Worm (Caenorhabditis elegans): ENCODE data around the gene hrpl-1.

The hrpl-1 gene

DNA sequence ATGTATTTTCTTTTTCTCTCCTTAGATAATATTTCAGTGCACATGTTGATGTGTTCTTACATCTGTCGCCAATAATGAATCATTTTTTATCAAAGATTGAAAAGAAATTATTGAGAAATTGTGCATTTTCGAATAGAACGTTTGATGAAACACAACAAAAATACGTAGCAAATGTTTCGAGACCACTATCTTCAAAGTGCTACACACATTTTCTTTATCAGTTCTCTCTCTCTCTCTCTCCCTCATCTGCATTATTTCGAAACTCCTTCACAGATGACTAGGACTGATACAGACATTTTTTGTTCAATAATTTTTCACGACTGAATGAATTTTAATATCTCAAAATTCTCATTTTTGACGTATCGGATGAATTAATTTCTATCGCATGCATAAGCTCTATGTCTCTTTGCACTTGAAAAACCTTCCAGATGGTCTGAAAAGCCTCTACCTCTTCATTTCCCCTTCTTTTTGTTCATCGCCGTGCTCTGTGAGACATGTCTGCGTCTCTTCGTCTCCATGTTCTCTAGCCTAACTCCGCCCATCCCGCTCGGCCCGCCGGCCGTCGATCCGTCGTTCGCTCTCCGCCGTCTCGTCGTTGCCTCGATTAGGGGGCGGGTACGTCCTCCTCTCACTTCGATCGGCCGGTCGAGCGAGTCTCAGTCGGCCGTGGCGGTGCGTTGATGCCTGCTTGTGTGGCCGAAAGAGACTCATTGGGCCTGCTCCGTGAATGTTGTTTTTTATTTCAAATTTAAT lies 44.9 kb downstream of the hrpl-1 start (continued):
- TF ChIP-seq aha-1 (tag; optimal IDR thresholded peaks at IDR 0.05), result no peak
- no peak for TF ChIP-seq nhr-28 (tag; optimal IDR thresholded peaks at IDR 0.05)
- TF ChIP-seq fkh-10 (GFP tag; optimal IDR thresholded peaks at IDR 0.05), result no peak
- TF ChIP-seq nhr-77 (tag; optimal IDR thresholded peaks at IDR 0.05), result no peak
- TF ChIP-seq vab-15 (tag; optimal IDR thresholded peaks at IDR 0.05), result no peak
- peak; percentile 27 for TF ChIP-seq C04F5.9 (tag; optimal IDR thresholded peaks at IDR 0.05)
- TF ChIP-seq rnt-1 (tag; optimal IDR thresholded peaks at IDR 0.05), result peak; percentile 23
- TF ChIP-seq ceh-90 (tag; optimal IDR thresholded peaks at IDR 0.05), result no peak
- TF ChIP-seq unc-30 (tag; optimal IDR thresholded peaks at IDR 0.05), result no peak

All from whole organism, L1 larva.